Fruit fly (Drosophila melanogaster): Measurements from ENCODE around the gene Ip259.
A peak's percentile ranks its signal among the peaks of the same experiment; 100 is the strongest.

- TF ChIP-seq CG18619 (GFP tag; optimal IDR thresholded peaks at IDR 0.05) (peak; percentile 68), CG33557 (GFP tag; optimal IDR thresholded peaks at IDR 0.05) (peak; percentile 74), ase (GFP tag; IDR thresholded peaks at IDR 0.05) (no peak), CG8290 (GFP tag; optimal IDR thresholded peaks at IDR 0.05) (peak; percentile 73), CG8290 (tag; optimal IDR thresholded peaks at IDR 0.05) (no peak), Ssrp (tag; optimal IDR thresholded peaks at IDR 0.05) (peak; percentile 77), vnd (GFP tag; IDR thresholded peaks at IDR 0.05; ENCODE audit: partially characterized antibody) (no peak)
Measured at dm6 chr2L:10375464-10376236, 32.5 kb upstream of the Ip259 start, which contains the start of the genes CG33303 and dpr19.
